Worm (Caenorhabditis elegans) whole organism, L3 larva: ENCODE results near the gene F38B7.17.

Experiments used
- R02D3.7 ChIP-seq: fragments of 150-350 bp; optimal IDR thresholded peaks from 2 replicates; lab custom pipeline; 2014; ENCODE audit warnings: missing biosample characterization, missing genetic modification characterization
- ZK546.5 ChIP-seq: sonication (generic microtip); optimal IDR thresholded peaks from 2 replicates; lab custom pipeline; 2017; ENCODE audit warnings: missing biosample characterization, missing genetic modification characterization
- aly-2 ChIP-seq: fragments of 150-350 bp; optimal IDR thresholded peaks from 2 replicates; lab custom pipeline; 2014; ENCODE audit warnings: missing biosample characterization, missing genetic modification characterization
- ama-1 ChIP-seq: fragments of 150-350 bp; optimal IDR thresholded peaks from 2 replicates; lab custom pipeline; 2018
- ceh-16 ChIP-seq: sonication (generic microtip); optimal IDR thresholded peaks from 2 replicates; lab custom pipeline; 2017; ENCODE audit warnings: missing biosample characterization, missing genetic modification characterization
- ceh-28 ChIP-seq: fragments of 150-350 bp; optimal IDR thresholded peaks from 2 replicates; lab custom pipeline; 2014; ENCODE audit warnings: missing biosample characterization, missing genetic modification reagents, missing genetic modification characterization
- ceh-82 ChIP-seq: fragments of 150-350 bp; optimal IDR thresholded peaks from 2 replicates; lab custom pipeline; 2014; ENCODE audit warnings: missing biosample characterization, missing genetic modification characterization
- ceh-9 ChIP-seq: sonication (generic microtip); optimal IDR thresholded peaks from 2 replicates; lab custom pipeline; 2018; ENCODE audit warnings: missing biosample characterization, missing genetic modification characterization
- daf-12 ChIP-seq: fragments of 150-350 bp; optimal IDR thresholded peaks from 2 replicates; lab custom pipeline; 2014; ENCODE audit warnings: missing biosample characterization, missing genetic modification reagents, missing genetic modification characterization
- egl-27 ChIP-seq: sonication (generic microtip); optimal IDR thresholded peaks from 4 replicates; lab custom pipeline; 2017; ENCODE audit warnings: missing biosample characterization, missing genetic modification reagents, missing genetic modification characterization
- egl-5 ChIP-seq: fragments of 150-350 bp; optimal IDR thresholded peaks from 2 replicates; lab custom pipeline; 2017; ENCODE audit warnings: missing biosample characterization, missing genetic modification reagents, missing genetic modification characterization, inconsistent platforms
- elt-1 ChIP-seq: fragments of 150-350 bp; optimal IDR thresholded peaks from 2 replicates; lab custom pipeline; 2014; ENCODE audit warnings: missing biosample characterization, missing genetic modification characterization
- elt-2 ChIP-seq: sonication (generic microtip); optimal IDR thresholded peaks from 2 replicates; lab custom pipeline; 2016; ENCODE audit warnings: missing genetic modification reagents, mild to moderate bottlenecking, missing genetic modification characterization, missing compliant biosample characterization
- elt-3 ChIP-seq, 3 experiments: fragments of 150-350 bp in 1 of 3; sonication (generic microtip) in 2 of 3; optimal IDR thresholded peaks; 2 replicates in 2 of 3; 4 replicates in 1 of 3; lab custom pipeline; 2014 to 2017; ENCODE audit warnings: missing biosample characterization in 3 of 3, missing genetic modification characterization in 3 of 3
- eor-1 ChIP-seq, 2 experiments: fragments of 150-350 bp; optimal IDR thresholded peaks; 2 replicates each; lab custom pipeline; 2014 to 2018; ENCODE audit warnings: missing biosample characterization in 2 of 2, missing genetic modification characterization in 2 of 2
- fkh-10 ChIP-seq: sonication (generic microtip); optimal IDR thresholded peaks from 2 replicates; lab custom pipeline; 2017; ENCODE audit warnings: missing biosample characterization, missing genetic modification reagents, missing genetic modification characterization
- fkh-2 ChIP-seq: fragments of 150-350 bp; optimal IDR thresholded peaks from 2 replicates; lab custom pipeline; 2014; ENCODE audit warnings: missing biosample characterization, missing genetic modification reagents, missing genetic modification characterization
- fos-1 ChIP-seq: fragments of 150-350 bp; optimal IDR thresholded peaks from 2 replicates; lab custom pipeline; 2014; ENCODE audit warnings: missing biosample characterization, missing genetic modification characterization
- hmg-11 ChIP-seq: sonication (generic microtip); optimal IDR thresholded peaks from 2 replicates; lab custom pipeline; 2016; ENCODE audit warnings: missing genetic modification characterization, missing compliant biosample characterization
- jun-1 ChIP-seq: fragments of 150-350 bp; optimal IDR thresholded peaks from 2 replicates; lab custom pipeline; 2014; ENCODE audit warnings: missing biosample characterization, missing genetic modification reagents, missing genetic modification characterization
- lin-15B ChIP-seq: fragments of 150-350 bp; optimal IDR thresholded peaks from 2 replicates; lab custom pipeline; 2014; ENCODE audit warnings: missing biosample characterization, missing genetic modification characterization
- lin-39 ChIP-seq: fragments of 150-350 bp; optimal IDR thresholded peaks from 2 replicates; lab custom pipeline; 2018; ENCODE audit warnings: missing biosample characterization, missing genetic modification reagents, missing genetic modification characterization
- lsy-12 ChIP-seq: sonication (generic microtip); optimal IDR thresholded peaks from 2 replicates; lab custom pipeline; 2016; ENCODE audit warnings: mild to moderate bottlenecking, missing genetic modification characterization, missing compliant biosample characterization
- mdl-1 ChIP-seq: fragments of 150-350 bp; optimal IDR thresholded peaks from 2 replicates; lab custom pipeline; 2014; ENCODE audit warnings: missing biosample characterization, missing genetic modification characterization
- mml-1 ChIP-seq: fragments of 150-350 bp; sonication (generic microtip); optimal IDR thresholded peaks from 3 replicates; lab custom pipeline; 2014; ENCODE audit warnings: missing biosample characterization, missing genetic modification characterization
- nfya-1 ChIP-seq: sonication (generic microtip); optimal IDR thresholded peaks from 2 replicates; lab custom pipeline; 2017; ENCODE audit warnings: missing genetic modification characterization, mild to moderate bottlenecking, missing compliant biosample characterization, antibody characterized with exemption, moderate library complexity; ENCODE audit not compliant: insufficient read depth
- nhr-11 ChIP-seq: fragments of 150-350 bp; optimal IDR thresholded peaks from 2 replicates; lab custom pipeline; 2014; ENCODE audit warnings: missing biosample characterization, missing genetic modification characterization
- nhr-12 ChIP-seq: fragments of 150-350 bp; optimal IDR thresholded peaks from 2 replicates; lab custom pipeline; 2014; ENCODE audit warnings: missing biosample characterization, missing genetic modification characterization
- nhr-23 ChIP-seq: fragments of 150-350 bp; optimal IDR thresholded peaks from 2 replicates; lab custom pipeline; 2014; ENCODE audit warnings: missing biosample characterization, missing genetic modification reagents, missing genetic modification characterization
- nhr-237 ChIP-seq: fragments of 150-350 bp; optimal IDR thresholded peaks from 2 replicates; lab custom pipeline; 2014; ENCODE audit warnings: missing biosample characterization, missing genetic modification characterization
- nhr-25 ChIP-seq: sonication (generic microtip); optimal IDR thresholded peaks from 2 replicates; lab custom pipeline; 2017; ENCODE audit warnings: missing biosample characterization, missing genetic modification characterization
- nhr-28 ChIP-seq: fragments of 150-350 bp; optimal IDR thresholded peaks from 2 replicates; lab custom pipeline; 2014; ENCODE audit warnings: missing biosample characterization, missing genetic modification characterization
- nhr-43 ChIP-seq: sonication (generic microtip); optimal IDR thresholded peaks from 2 replicates; lab custom pipeline; 2016; ENCODE audit warnings: mild to moderate bottlenecking, missing genetic modification characterization, missing compliant biosample characterization; ENCODE audit not compliant: poor library complexity, severe bottlenecking
- nhr-67 ChIP-seq: fragments of 150-350 bp; optimal IDR thresholded peaks from 2 replicates; lab custom pipeline; 2014; ENCODE audit warnings: missing biosample characterization, missing genetic modification characterization
- nhr-76 ChIP-seq: fragments of 150-350 bp; sonication (generic microtip); optimal IDR thresholded peaks from 5 replicates; lab custom pipeline; 2014; ENCODE audit warnings: missing biosample characterization, missing genetic modification characterization
- nhr-77 ChIP-seq: fragments of 150-350 bp; optimal IDR thresholded peaks from 2 replicates; lab custom pipeline; 2014; ENCODE audit warnings: missing biosample characterization, missing genetic modification characterization
- pha-4 ChIP-seq: fragments of 150-350 bp; optimal IDR thresholded peaks from 2 replicates; lab custom pipeline; 2014; ENCODE audit warnings: missing biosample characterization, missing genetic modification reagents, missing genetic modification characterization
- pqm-1 ChIP-seq: fragments of 150-350 bp; optimal IDR thresholded peaks from 2 replicates; lab custom pipeline; 2017; ENCODE audit warnings: missing biosample characterization, missing genetic modification characterization, inconsistent platforms
- sea-2 ChIP-seq: fragments of 150-350 bp; sonication (generic microtip); optimal IDR thresholded peaks from 4 replicates; lab custom pipeline; 2014; ENCODE audit warnings: missing biosample characterization, missing genetic modification reagents, missing genetic modification characterization
- skn-1 ChIP-seq: fragments of 150-350 bp; optimal IDR thresholded peaks from 2 replicates; lab custom pipeline; 2014; ENCODE audit warnings: missing biosample characterization, missing genetic modification characterization
- snpc-4 ChIP-seq: fragments of 150-350 bp; optimal IDR thresholded peaks from 2 replicates; lab custom pipeline; 2014; ENCODE audit warnings: missing biosample characterization, missing genetic modification characterization
- tbx-2 ChIP-seq: sonication (generic microtip); optimal IDR thresholded peaks from 2 replicates; lab custom pipeline; 2016; ENCODE audit warnings: mild to moderate bottlenecking, missing genetic modification characterization, missing compliant biosample characterization
- unc-39 ChIP-seq: sonication (generic microtip); optimal IDR thresholded peaks from 4 replicates; lab custom pipeline; 2017; ENCODE audit warnings: missing biosample characterization, missing genetic modification characterization
- unc-62 ChIP-seq: fragments of 150-350 bp; sonication (generic microtip); optimal IDR thresholded peaks from 4 replicates; lab custom pipeline; 2014; ENCODE audit warnings: missing biosample characterization, missing genetic modification reagents, missing genetic modification characterization
- zag-1 ChIP-seq: fragments of 150-350 bp; optimal IDR thresholded peaks from 2 replicates; lab custom pipeline; 2014; ENCODE audit warnings: missing biosample characterization, missing genetic modification characterization
- ztf-11 ChIP-seq: fragments of 150-350 bp; optimal IDR thresholded peaks from 2 replicates; lab custom pipeline; 2014; ENCODE audit warnings: missing biosample characterization, missing genetic modification characterization
- ztf-4 ChIP-seq: fragments of 150-350 bp; optimal IDR thresholded peaks from 2 replicates; lab custom pipeline; 2014; ENCODE audit warnings: missing biosample characterization, missing genetic modification characterization

F38B7.17 gene

DNA sequence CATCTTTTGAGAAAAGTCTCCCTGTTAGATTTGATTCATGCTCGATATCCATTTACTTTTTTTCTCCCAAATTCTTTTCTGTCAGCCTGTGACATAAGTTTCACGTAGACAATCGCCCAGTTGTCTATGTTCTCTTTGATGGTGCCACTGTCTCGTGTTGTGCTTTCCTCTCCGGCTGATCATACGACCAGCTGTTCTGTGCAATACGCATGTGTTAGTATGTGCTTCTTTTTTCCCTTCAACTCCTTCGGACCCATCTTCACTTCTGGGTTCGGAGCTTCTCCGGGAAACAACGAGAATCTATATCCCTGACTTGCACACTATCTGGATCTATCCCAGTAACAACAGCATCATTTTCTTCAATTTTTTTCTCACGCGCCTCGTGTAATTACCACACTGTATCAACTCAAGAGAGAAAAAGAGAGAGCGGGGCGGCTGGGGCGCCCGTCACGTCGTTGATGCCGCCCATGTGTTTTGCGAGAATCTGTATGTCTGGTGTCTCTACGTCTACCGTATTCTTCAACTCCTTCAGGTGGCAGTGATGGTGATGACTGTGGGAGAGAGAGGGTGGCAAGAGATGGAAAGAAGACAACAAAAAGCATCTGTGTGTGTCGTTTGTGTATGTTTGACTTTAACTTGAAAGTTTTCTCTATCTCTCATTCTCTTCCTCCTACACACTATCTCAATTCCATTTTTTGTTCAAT lies 16.8 kb downstream of the F38B7.17 start:
- TF ChIP-seq lsy-12 (tag; lab: Kevin White, UChicago) = peak; percentile 58
- peak; percentile 35 for TF ChIP-seq ceh-28 (tag; lab: Kevin White, UChicago)
- peak; percentile 42 for TF ChIP-seq lin-39 (tag; lab: Kevin White, UChicago)
- peak; percentile 82 for TF ChIP-seq jun-1 (tag; lab: Kevin White, UChicago)
- peak; percentile 58 for TF ChIP-seq elt-1 (tag; lab: Kevin White, UChicago)
- no peak for TF ChIP-seq nhr-76 (tag; lab: Kevin White, UChicago)
- TF ChIP-seq unc-62 (GFP tag; lab: Kevin White, UChicago) = peak; percentile 62
- peak; percentile 54 for TF ChIP-seq tbx-2 (tag; lab: Kevin White, UChicago)
- no peak for TF ChIP-seq nhr-237
- TF ChIP-seq elt-2 (tag; lab: Kevin White, UChicago) = peak; percentile 88
- TF ChIP-seq ama-1 (lab: Kevin White, UChicago) = no peak
- TF ChIP-seq snpc-4 (tag; lab: Kevin White, UChicago) = peak; percentile 36
- TF ChIP-seq ZK546.5 = no peak
- peak in 1 of 3 experiments; percentile 43 for TF ChIP-seq elt-3 (tag; optimal IDR thresholded peaks at IDR 0.05; lab: Kevin White, UChicago)
- peak; percentile 77 for TF ChIP-seq mdl-1
- peak; percentile 21 for TF ChIP-seq egl-5 (tag; lab: Kevin White, UChicago)
- peak; percentile 28 for TF ChIP-seq nhr-23 (tag; lab: Kevin White, UChicago)
- peak; percentile 70 for TF ChIP-seq nhr-43 (tag; lab: Kevin White, UChicago)
- peak; percentile 73 for TF ChIP-seq skn-1
- no peak for TF ChIP-seq fos-1 (tag; lab: Kevin White, UChicago)
- TF ChIP-seq pha-4 = peak; percentile 96
- TF ChIP-seq nfya-1 (tag; lab: Kevin White, UChicago) = peak; percentile 52
- TF ChIP-seq nhr-25 (tag; lab: Kevin White, UChicago) = peak; percentile 95
- TF ChIP-seq egl-27 (tag; lab: Kevin White, UChicago) = peak; percentile 85
- TF ChIP-seq ztf-4 (tag; lab: Kevin White, UChicago) = peak; percentile 18
- peak; percentile 81 for TF ChIP-seq pqm-1 (tag; lab: Kevin White, UChicago)

DNA sequence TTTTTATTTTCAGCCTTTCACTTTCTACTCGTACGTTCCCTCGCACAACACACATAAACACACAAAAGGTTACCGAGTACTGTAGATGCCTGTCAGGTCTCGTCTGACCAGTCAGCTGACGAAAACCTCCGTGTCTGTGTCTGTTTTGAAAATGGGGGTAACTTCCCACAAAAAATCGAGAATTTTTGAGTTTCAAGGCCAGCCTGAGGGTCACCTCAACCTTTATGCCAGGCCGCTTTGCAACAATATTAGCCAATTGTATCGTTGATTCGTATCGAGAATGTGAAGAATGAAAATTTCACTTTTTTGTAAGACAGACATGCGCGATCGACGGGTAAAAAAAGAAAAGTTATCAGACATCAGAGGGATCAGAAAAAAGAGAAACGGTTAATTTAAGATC lies 17.7 kb downstream of the F38B7.17 start:
- no peak for TF ChIP-seq mdl-1
- TF ChIP-seq egl-5 (tag; lab: Kevin White, UChicago) = no peak
- TF ChIP-seq pqm-1 (tag; lab: Kevin White, UChicago) = no peak
- no peak for TF ChIP-seq fkh-10 (GFP tag; lab: Kevin White, UChicago)
- no peak for TF ChIP-seq mml-1 (tag; lab: Kevin White, UChicago)
- no peak for TF ChIP-seq sea-2 (GFP tag; lab: Kevin White, UChicago)
- TF ChIP-seq ceh-82 (tag; lab: Kevin White, UChicago) = no peak
- TF ChIP-seq elt-1 (tag; lab: Kevin White, UChicago) = peak; percentile 29
- no peak for TF ChIP-seq elt-2 (tag; lab: Kevin White, UChicago)
- no peak for TF ChIP-seq nhr-11 (tag; lab: Kevin White, UChicago)
- no peak for TF ChIP-seq nhr-12 (tag; lab: Kevin White, UChicago)
- TF ChIP-seq tbx-2 (tag; lab: Kevin White, UChicago) = peak; percentile 1
- no peak for TF ChIP-seq ceh-9 (tag; lab: Kevin White, UChicago)
- TF ChIP-seq nfya-1 (tag; lab: Kevin White, UChicago) = peak; percentile 1
- peak; percentile 66 for TF ChIP-seq nhr-23 (tag; lab: Kevin White, UChicago)
- TF ChIP-seq R02D3.7 (tag; lab: Kevin White, UChicago) = peak; percentile 6
- TF ChIP-seq nhr-237 = no peak
- peak; percentile 97 for TF ChIP-seq nhr-25 (tag; lab: Kevin White, UChicago)
- TF ChIP-seq zag-1 = no peak
- TF ChIP-seq ceh-16 (tag; lab: Kevin White, UChicago) = no peak
- TF ChIP-seq elt-3 (tag; optimal IDR thresholded peaks at IDR 0.05; lab: Kevin White, UChicago) = no peak
- no peak for TF ChIP-seq ZK546.5
- TF ChIP-seq hmg-11 (tag; lab: Kevin White, UChicago) = no peak
- TF ChIP-seq unc-62 (GFP tag; lab: Kevin White, UChicago) = no peak
- TF ChIP-seq unc-39 (tag; lab: Kevin White, UChicago) = no peak
- no peak for TF ChIP-seq daf-12
- TF ChIP-seq snpc-4 (tag; lab: Kevin White, UChicago) = no peak
- TF ChIP-seq aly-2 (tag; lab: Kevin White, UChicago) = no peak
- no peak for TF ChIP-seq eor-1 (tag; optimal IDR thresholded peaks at IDR 0.05; lab: Kevin White, UChicago)
- TF ChIP-seq ztf-4 (tag; lab: Kevin White, UChicago) = no peak
- TF ChIP-seq nhr-67 (tag; lab: Kevin White, UChicago) = no peak
- TF ChIP-seq lin-15B (tag; lab: Kevin White, UChicago) = no peak
- no peak for TF ChIP-seq egl-27 (tag; lab: Kevin White, UChicago)
- no peak for TF ChIP-seq ceh-28 (tag; lab: Kevin White, UChicago)
- no peak for TF ChIP-seq lsy-12 (tag; lab: Kevin White, UChicago)
- no peak for TF ChIP-seq ama-1 (lab: Kevin White, UChicago)
- no peak for TF ChIP-seq fos-1 (tag; lab: Kevin White, UChicago)
- TF ChIP-seq fkh-2 (tag; lab: Kevin White, UChicago) = no peak
- no peak for TF ChIP-seq nhr-28 (tag; lab: Kevin White, UChicago)
- TF ChIP-seq lin-39 (tag; lab: Kevin White, UChicago) = no peak
- TF ChIP-seq nhr-77 (tag; lab: Kevin White, UChicago) = no peak
- peak; percentile 10 for TF ChIP-seq nhr-43 (tag; lab: Kevin White, UChicago)
- TF ChIP-seq ztf-11 (tag; lab: Kevin White, UChicago) = no peak
- TF ChIP-seq pha-4 = peak; percentile 48
